Fruit fly (Drosophila melanogaster) whole organism, prepupa: ENCODE measurements around the gene CG32683.

Experiments used
- CG10669 ChIP-seq: fragments of 200-800 bp; sonication (Bioruptor generic); optimal IDR thresholded peaks from 3 replicates; lab custom pipeline; 2018; ENCODE audit warnings: missing biosample characterization, mild to moderate bottlenecking, missing genetic modification characterization, moderate library complexity
- CG11294 ChIP-seq: fragments of 200-800 bp; sonication (Bioruptor generic); IDR thresholded peaks from 2 replicates; pipeline ENCODE4 v1.3.6; 2022; ENCODE audit warnings: missing biosample characterization, missing genetic modification characterization
- CG16779 ChIP-seq: fragments of 200-800 bp; sonication (Bioruptor generic); optimal IDR thresholded peaks from 3 replicates; lab custom pipeline; 2017; ENCODE audit warnings: missing biosample characterization, mild to moderate bottlenecking, missing genetic modification characterization
- CG32006 ChIP-seq: fragments of 200-800 bp; sonication (Bioruptor generic); optimal IDR thresholded peaks from 3 replicates; lab custom pipeline; 2017; ENCODE audit warnings: missing biosample characterization, mild to moderate bottlenecking, missing genetic modification characterization
- CG4318 ChIP-seq: fragments of 200-800 bp; sonication (Bioruptor generic); optimal IDR thresholded peaks from 3 replicates; lab custom pipeline; 2017; ENCODE audit warnings: missing biosample characterization, mild to moderate bottlenecking, missing genetic modification characterization
- Ets21C ChIP-seq: fragments of 200-800 bp; sonication (Bioruptor generic); optimal IDR thresholded peaks from 3 replicates; lab custom pipeline; 2016; ENCODE audit warnings: missing biosample characterization, missing genetic modification characterization
- Ets96B ChIP-seq: fragments of 200-800 bp; optimal IDR thresholded peaks from 2 replicates; lab custom pipeline; 2019; ENCODE audit warnings: missing biosample characterization, mild to moderate bottlenecking, missing genetic modification characterization, moderate library complexity
- Hr39 ChIP-seq: fragments of 200-800 bp; sonication (Bioruptor generic); optimal IDR thresholded peaks from 2 replicates; lab custom pipeline; 2016; ENCODE audit warnings: missing biosample characterization, missing genetic modification characterization
- Lpt ChIP-seq: fragments of 200-800 bp; sonication (Bioruptor generic); optimal IDR thresholded peaks from 3 replicates; lab custom pipeline; 2016; ENCODE audit warnings: missing biosample characterization, missing genetic modification characterization
- cyc ChIP-seq: fragments of 200-800 bp; sonication (Bioruptor generic); optimal IDR thresholded peaks from 3 replicates; lab custom pipeline; 2016; ENCODE audit warnings: missing biosample characterization, missing genetic modification characterization
- eg ChIP-seq: fragments of 200-800 bp; sonication (Bioruptor generic); IDR thresholded peaks from 3 replicates; pipeline ENCODE4 v1.3.6; 2022; ENCODE audit warnings: missing biosample characterization, missing genetic modification characterization
- fd85E ChIP-seq: fragments of 200-800 bp; sonication (Bioruptor generic); optimal IDR thresholded peaks from 3 replicates; lab custom pipeline; 2016; ENCODE audit warnings: missing biosample characterization, missing genetic modification characterization
- ss ChIP-seq, 2 experiments: fragments of 200-800 bp; sonication (Bioruptor generic); optimal IDR thresholded peaks; 2 replicates in 1 of 2; 3 replicates in 1 of 2; lab custom pipeline; 2017 to 2018; ENCODE audit warnings: mild to moderate bottlenecking in 2 of 2, missing biosample characterization in 2 of 2, missing genetic modification characterization in 2 of 2, moderate library complexity in 1 of 2

DNA sequence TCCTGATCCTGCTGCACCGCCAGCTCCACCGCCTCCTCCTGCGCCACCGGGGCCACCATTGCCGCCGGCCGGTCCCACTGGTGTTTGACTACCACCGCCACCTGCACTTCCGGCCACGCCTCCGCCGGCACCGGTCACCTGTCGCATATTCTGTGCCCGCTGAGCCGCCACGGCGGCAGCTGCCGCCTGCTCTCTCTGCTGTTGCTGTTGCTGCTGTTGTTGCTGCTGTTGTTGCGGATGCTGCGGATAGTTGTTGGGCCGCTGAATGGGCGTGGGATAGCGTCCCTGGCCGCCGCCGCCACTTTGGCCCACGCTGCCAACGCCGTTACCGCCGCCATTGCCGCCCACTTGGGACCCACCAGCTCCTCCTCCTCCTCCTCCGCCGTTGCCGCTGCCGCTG is 9.8 kb upstream of the CG32683 start:
- TF ChIP-seq Hr39 (GFP tag; lab: Kevin White, UChicago) (no peak), Ets96B (tag; lab: Kevin White, UChicago) (no peak), CG32006 (no peak), Lpt (GFP tag; lab: Kevin White, UChicago) (no peak), Ets21C (GFP tag; lab: Kevin White, UChicago) (no peak), CG16779 (tag; lab: Kevin White, UChicago) (no peak), CG10669 (no peak), ss (GFP tag; optimal IDR thresholded peaks at IDR 0.05; lab: Kevin White, UChicago) (no peak), CG11294 (GFP tag; lab: Robert Waterston, UW) (no peak), fd85E (GFP tag; lab: Kevin White, UChicago) (no peak), CG4318 (GFP tag; lab: Kevin White, UChicago) (no peak), eg (GFP tag; lab: Robert Waterston, UW) (no peak), cyc (no peak)
